Worm (Caenorhabditis elegans) whole organism, L3 larva: ENCODE results near the gene rpi-2.

Experiments used
- R02D3.7 ChIP-seq: fragments of 150-350 bp; optimal IDR thresholded peaks from 2 replicates; lab custom pipeline; 2014; ENCODE audit warnings: missing biosample characterization, missing genetic modification characterization
- egl-27 ChIP-seq: sonication (generic microtip); optimal IDR thresholded peaks from 4 replicates; lab custom pipeline; 2017; ENCODE audit warnings: missing biosample characterization, missing genetic modification reagents, missing genetic modification characterization
- elt-1 ChIP-seq: fragments of 150-350 bp; optimal IDR thresholded peaks from 2 replicates; lab custom pipeline; 2014; ENCODE audit warnings: missing biosample characterization, missing genetic modification characterization
- elt-2 ChIP-seq: sonication (generic microtip); optimal IDR thresholded peaks from 2 replicates; lab custom pipeline; 2016; ENCODE audit warnings: missing genetic modification reagents, mild to moderate bottlenecking, missing genetic modification characterization, missing compliant biosample characterization
- fos-1 ChIP-seq: fragments of 150-350 bp; optimal IDR thresholded peaks from 2 replicates; lab custom pipeline; 2014; ENCODE audit warnings: missing biosample characterization, missing genetic modification characterization
- jun-1 ChIP-seq: fragments of 150-350 bp; optimal IDR thresholded peaks from 2 replicates; lab custom pipeline; 2014; ENCODE audit warnings: missing biosample characterization, missing genetic modification reagents, missing genetic modification characterization
- nfya-1 ChIP-seq: sonication (generic microtip); optimal IDR thresholded peaks from 2 replicates; lab custom pipeline; 2017; ENCODE audit warnings: missing genetic modification characterization, mild to moderate bottlenecking, missing compliant biosample characterization, antibody characterized with exemption, moderate library complexity; ENCODE audit not compliant: insufficient read depth
- nhr-237 ChIP-seq: fragments of 150-350 bp; optimal IDR thresholded peaks from 2 replicates; lab custom pipeline; 2014; ENCODE audit warnings: missing biosample characterization, missing genetic modification characterization
- nhr-67 ChIP-seq: fragments of 150-350 bp; optimal IDR thresholded peaks from 2 replicates; lab custom pipeline; 2014; ENCODE audit warnings: missing biosample characterization, missing genetic modification characterization
- nhr-77 ChIP-seq: fragments of 150-350 bp; optimal IDR thresholded peaks from 2 replicates; lab custom pipeline; 2014; ENCODE audit warnings: missing biosample characterization, missing genetic modification characterization
- pha-4 ChIP-seq: fragments of 150-350 bp; optimal IDR thresholded peaks from 2 replicates; lab custom pipeline; 2014; ENCODE audit warnings: missing biosample characterization, missing genetic modification reagents, missing genetic modification characterization
- tbx-2 ChIP-seq: sonication (generic microtip); optimal IDR thresholded peaks from 2 replicates; lab custom pipeline; 2016; ENCODE audit warnings: mild to moderate bottlenecking, missing genetic modification characterization, missing compliant biosample characterization
- zag-1 ChIP-seq: fragments of 150-350 bp; optimal IDR thresholded peaks from 2 replicates; lab custom pipeline; 2014; ENCODE audit warnings: missing biosample characterization, missing genetic modification characterization
- ztf-11 ChIP-seq: fragments of 150-350 bp; optimal IDR thresholded peaks from 2 replicates; lab custom pipeline; 2014; ENCODE audit warnings: missing biosample characterization, missing genetic modification characterization

- TF ChIP-seq nhr-67 (tag; lab: Kevin White, UChicago) (no peak), jun-1 (no peak), pha-4 (tag; lab: Kevin White, UChicago) (no peak), ztf-11 (tag; lab: Kevin White, UChicago) (no peak), egl-27 (no peak), elt-2 (tag; lab: Kevin White, UChicago) (no peak), nhr-237 (no peak), nfya-1 (tag; lab: Kevin White, UChicago) (no peak), R02D3.7 (tag; lab: Kevin White, UChicago) (no peak), elt-1 (tag; lab: Kevin White, UChicago) (no peak), fos-1 (tag; lab: Kevin White, UChicago) (no peak), nhr-77 (tag; lab: Kevin White, UChicago) (no peak), zag-1 (tag; lab: Kevin White, UChicago) (no peak), tbx-2 (tag; lab: Kevin White, UChicago) (no peak)
Measured at ce11 chrIV:1672398-1672797, 38.7 kb upstream of the rpi-2 start, which contains the start of gene Y41D4B.1.
